Fruit fly (Drosophila melanogaster): Measurements from ENCODE around the gene CG2519.
A peak's percentile ranks its signal among the peaks of the same experiment; 100 is the strongest.

Gene CG2519

dm6 chr3R:5562956-5563355 lies 15.4 kb upstream of the CG2519 start:
- TF ChIP-seq noc (tag; optimal IDR thresholded peaks at IDR 0.05) = no peak

dm6 chr3R:5554852-5555251 lies 7.3 kb upstream of the CG2519 start, which contains the start of gene Snm1:
Gene Snm1 (plus strand): TSS chr3R:5555084.
- no peak for TF ChIP-seq noc (tag; optimal IDR thresholded peaks at IDR 0.05)

- no peak for TF ChIP-seq noc (tag; optimal IDR thresholded peaks at IDR 0.05)
Observed at dm6 chr3R:5554082-5554481, 6.5 kb upstream of the CG2519 start, which contains the start of gene Pcmt. Gene Pcmt (minus strand): TSS chr3R:5554316.

- TF ChIP-seq noc (tag; optimal IDR thresholded peaks at IDR 0.05) = no peak
Observed at dm6 chr3R:5551593-5551992, 4.0 kb upstream of the CG2519 start.

dm6 chr3R:5551068-5551467 lies 3.5 kb upstream of the CG2519 start, which contains the start of gene mia:
Gene mia (minus strand): TSS chr3R:5551168.
- TF ChIP-seq noc (tag; optimal IDR thresholded peaks at IDR 0.05) = no peak

dm6 chr3R:5550452-5550851 lies 2.9 kb upstream of the CG2519 start:
- TF ChIP-seq noc (tag; optimal IDR thresholded peaks at IDR 0.05) = no peak

dm6 chr3R:5527563-5527962 lies 20.0 kb downstream of the CG2519 start:
- no peak for TF ChIP-seq noc (tag; optimal IDR thresholded peaks at IDR 0.05)

- TF ChIP-seq noc (tag; optimal IDR thresholded peaks at IDR 0.05) = no peak
Observed at dm6 chr3R:5524804-5525203, 22.8 kb downstream of the CG2519 start.

dm6 chr3R:5523070-5523637 lies 24.4 kb downstream of the CG2519 start, which contains the start of the genes CG43845 and Nmdar1:
Gene CG43845 (minus strand): TSS chr3R:5523120.
Gene Nmdar1 (minus strand): TSS chr3R:5523328.
- no peak for TF ChIP-seq noc (tag; optimal IDR thresholded peaks at IDR 0.05)

- no peak for TF ChIP-seq noc (tag; optimal IDR thresholded peaks at IDR 0.05)
Observed at dm6 chr3R:5520566-5520965, 27.0 kb downstream of the CG2519 start.

dm6 chr3R:5519789-5520188 lies 27.8 kb downstream of the CG2519 start:
- TF ChIP-seq noc (tag; optimal IDR thresholded peaks at IDR 0.05) = no peak

- TF ChIP-seq noc (tag; optimal IDR thresholded peaks at IDR 0.05) = no peak
Observed at dm6 chr3R:5518627-5519026, 28.9 kb downstream of the CG2519 start.

- TF ChIP-seq noc (tag; optimal IDR thresholded peaks at IDR 0.05) = no peak
Observed at dm6 chr3R:5517876-5518211, 29.7 kb downstream of the CG2519 start.

- TF ChIP-seq noc (tag; optimal IDR thresholded peaks at IDR 0.05) = peak; percentile 61
Observed at dm6 chr3R:5517002-5517875, 30.3 kb downstream of the CG2519 start, which contains the start of gene Itpr. Gene Itpr (plus strand): TSS chr3R:5517117.

dm6 chr3R:5516582-5517001 lies 31.0 kb downstream of the CG2519 start:
- no peak for TF ChIP-seq noc (tag; optimal IDR thresholded peaks at IDR 0.05)

dm6 chr3R:5514759-5515158 lies 32.8 kb downstream of the CG2519 start:
- no peak for TF ChIP-seq noc (tag; optimal IDR thresholded peaks at IDR 0.05)

- no peak for TF ChIP-seq noc (tag; optimal IDR thresholded peaks at IDR 0.05)
Observed at dm6 chr3R:5503789-5504387, 43.7 kb downstream of the CG2519 start.
